Fruit fly (Drosophila melanogaster): ENCODE data around the gene Mgat2.

Mgat2 gene

DNA sequence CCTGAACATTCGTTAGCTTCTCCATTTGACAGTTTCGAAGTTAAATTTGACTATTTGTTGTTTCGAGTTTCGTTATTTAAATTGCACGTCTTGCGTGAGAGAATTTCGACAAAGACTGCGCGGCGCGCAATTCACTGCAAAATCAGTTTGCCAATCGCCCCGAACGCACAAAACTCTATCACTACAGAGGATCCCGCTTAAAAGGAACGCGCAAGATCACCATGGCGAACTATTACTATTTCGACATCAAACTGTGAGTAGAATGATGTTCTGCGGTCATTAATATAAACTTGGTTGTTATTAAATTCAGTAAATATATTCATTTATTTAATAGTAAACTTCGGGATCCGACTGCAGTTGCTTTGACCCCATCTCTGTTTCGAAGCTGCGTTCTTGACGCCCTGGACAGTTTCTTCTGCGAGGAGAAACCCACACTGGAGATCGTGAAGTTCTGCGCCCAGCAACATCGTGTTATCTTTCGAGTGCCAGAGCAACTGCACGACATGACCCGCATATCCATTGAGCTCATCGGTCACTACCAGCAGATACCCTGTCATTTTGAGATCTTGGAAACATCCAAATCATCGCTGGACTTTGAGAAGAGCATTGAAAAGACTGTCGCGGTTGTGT is 34.0 kb upstream of the Mgat2 start, which contains the start of the genes Rpp14b and spn-A (continued):
- TF ChIP-seq CG31365 (tag; optimal IDR thresholded peaks at IDR 0.05) = no peak
- no peak for TF ChIP-seq CG13123 (GFP tag; optimal IDR thresholded peaks at IDR 0.05)
- no peak for TF ChIP-seq CG10209 (GFP tag; optimal IDR thresholded peaks at IDR 0.05)
- TF ChIP-seq HmgZ (tag; optimal IDR thresholded peaks at IDR 0.05) = peak; percentile 25
- no peak for TF ChIP-seq ewg (GFP tag; optimal IDR thresholded peaks at IDR 0.05)
- TF ChIP-seq CG13287 (GFP tag; IDR thresholded peaks at IDR 0.05; ENCODE audit: partially characterized antibody) = no peak
- no peak for TF ChIP-seq CG4730 (GFP tag; IDR thresholded peaks at IDR 0.05)
- TF ChIP-seq CG3995 (GFP tag; optimal IDR thresholded peaks at IDR 0.05) = peak; percentile 1
- no peak for TF ChIP-seq pho (GFP tag; optimal IDR thresholded peaks at IDR 0.05)
- TF ChIP-seq tap (tag; optimal IDR thresholded peaks at IDR 0.05) = no peak
- no peak for TF ChIP-seq tx (GFP tag; optimal IDR thresholded peaks at IDR 0.05)
- TF ChIP-seq CG9932 (GFP tag; IDR thresholded peaks at IDR 0.05) = peak; percentile 71
- TF ChIP-seq HLH4C (GFP tag; IDR thresholded peaks at IDR 0.05; ENCODE audit: partially characterized antibody) = no peak
- no peak for TF ChIP-seq Sox100B (GFP tag; optimal IDR thresholded peaks at IDR 0.05)
- no peak for TF ChIP-seq cad (GFP tag; optimal IDR thresholded peaks at IDR 0.05)
- no peak for TF ChIP-seq gce (GFP tag; IDR thresholded peaks at IDR 0.05)
- TF ChIP-seq CG17186 (GFP tag; optimal IDR thresholded peaks at IDR 0.05) = no peak
- TF ChIP-seq CG6254 (GFP tag; optimal IDR thresholded peaks at IDR 0.05) = no peak
- 0 out of 2 replicates have a peak, but pooled peaks have one; percentile 24 for TF ChIP-seq stc (GFP tag; IDR thresholded peaks at IDR 0.05)
- no peak for TF ChIP-seq Nf-YB (GFP tag; optimal IDR thresholded peaks at IDR 0.05)
- no peak for TF ChIP-seq gcm2 (GFP tag; optimal IDR thresholded peaks at IDR 0.05)
- no peak for TF ChIP-seq CG12219 (GFP tag; optimal IDR thresholded peaks at IDR 0.05)
- no peak for TF ChIP-seq grn (GFP tag; optimal IDR thresholded peaks at IDR 0.05)
- no peak for TF ChIP-seq CG14014 (GFP tag; IDR thresholded peaks at IDR 0.05)
- no peak for TF ChIP-seq CG34376 (GFP tag; optimal IDR thresholded peaks at IDR 0.05)
- TF ChIP-seq CG8281 (tag; optimal IDR thresholded peaks at IDR 0.05) = no peak
- no peak for TF ChIP-seq NC2β (GFP tag; optimal IDR thresholded peaks at IDR 0.05)
- no peak for TF ChIP-seq dm (GFP tag; optimal IDR thresholded peaks at IDR 0.05)
- no peak for TF ChIP-seq ems (GFP tag; optimal IDR thresholded peaks at IDR 0.05)
- TF ChIP-seq kni (GFP tag; optimal IDR thresholded peaks at IDR 0.05) = no peak
- peak; percentile 43 for TF ChIP-seq YL-1 (GFP tag; optimal IDR thresholded peaks at IDR 0.05)
- no peak for TF ChIP-seq CG1024 (GFP tag; IDR thresholded peaks at IDR 0.05)
- 0 out of 3 replicates have a peak, but pooled peaks have one; percentile 7 for TF ChIP-seq Doc3 (GFP tag; IDR thresholded peaks at IDR 0.05; ENCODE audit: partially characterized antibody)
- TF ChIP-seq Opbp (GFP tag; IDR thresholded peaks at IDR 0.05; ENCODE audit: partially characterized antibody) = no peak
- TF ChIP-seq vfl (GFP tag; optimal IDR thresholded peaks at IDR 0.05) = no peak
- no peak for TF ChIP-seq jing (GFP tag; optimal IDR thresholded peaks at IDR 0.05)
- TF ChIP-seq CG17361 (GFP tag; IDR thresholded peaks at IDR 0.05) = no peak; the same call in 2 of the 3 replicates
- no peak for TF ChIP-seq CG1832 (GFP tag; optimal IDR thresholded peaks at IDR 0.05)
- no peak for TF ChIP-seq CG34224 (GFP tag; IDR thresholded peaks at IDR 0.05; ENCODE audit: partially characterized antibody)
- no peak for TF ChIP-seq en (GFP tag; optimal IDR thresholded peaks at IDR 0.05)
- TF ChIP-seq Hr3 (GFP tag; optimal IDR thresholded peaks at IDR 0.05) = no peak
- no peak for TF ChIP-seq wdn (GFP tag; IDR thresholded peaks at IDR 0.05)
- TF ChIP-seq CG42726 (GFP tag; IDR thresholded peaks at IDR 0.05; ENCODE audit: partially characterized antibody) = no peak
- TF ChIP-seq slp2 (GFP tag; optimal IDR thresholded peaks at IDR 0.05) = no peak
- no peak for TF ChIP-seq slou (GFP tag; optimal IDR thresholded peaks at IDR 0.05)
- no peak for TF ChIP-seq onecut (GFP tag; IDR thresholded peaks at IDR 0.05)
- TF ChIP-seq gro (GFP tag; optimal IDR thresholded peaks at IDR 0.05) = no peak
- TF ChIP-seq BEAF-32 (GFP tag; optimal IDR thresholded peaks at IDR 0.05) = peak; percentile 33
- TF ChIP-seq ind (GFP tag; optimal IDR thresholded peaks at IDR 0.05) = peak; percentile 11
- no peak for TF ChIP-seq gfzf (GFP tag; optimal IDR thresholded peaks at IDR 0.05)

Measured in whole organism, embryonic.